Fruit fly (Drosophila melanogaster) whole organism, prepupa: ENCODE results near the gene sti.

Experiments
- Blimp-1 ChIP-seq: fragments of 200-800 bp; sonication (Bioruptor generic); optimal IDR thresholded peaks from 3 replicates; lab custom pipeline; 2017; ENCODE audit warnings: missing biosample characterization, missing genetic modification characterization, mild to moderate bottlenecking, moderate library complexity, missing genetic modification reagents
- CG10669 ChIP-seq: fragments of 200-800 bp; sonication (Bioruptor generic); optimal IDR thresholded peaks from 3 replicates; lab custom pipeline; 2018; ENCODE audit warnings: missing biosample characterization, mild to moderate bottlenecking, missing genetic modification characterization, moderate library complexity
- CG11294 ChIP-seq: fragments of 200-800 bp; sonication (Bioruptor generic); IDR thresholded peaks from 2 replicates; pipeline ENCODE4 v1.3.6; 2022; ENCODE audit warnings: missing biosample characterization, missing genetic modification characterization
- CG11902 ChIP-seq: fragments of 200-800 bp; sonication (Bioruptor generic); optimal IDR thresholded peaks from 3 replicates; lab custom pipeline; 2016; ENCODE audit warnings: missing biosample characterization, missing genetic modification characterization
- CG15336 ChIP-seq: fragments of 200-800 bp; sonication (Bioruptor generic); IDR thresholded peaks from 2 replicates; pipeline ENCODE4 v1.3.6; 2022; ENCODE audit warnings: missing biosample characterization, missing genetic modification characterization
- CG1621 ChIP-seq: fragments of 200-800 bp; sonication (Bioruptor generic); optimal IDR thresholded peaks from 3 replicates; lab custom pipeline; 2018; ENCODE audit warnings: missing biosample characterization, mild to moderate bottlenecking, missing genetic modification characterization
- CG16779 ChIP-seq: fragments of 200-800 bp; sonication (Bioruptor generic); optimal IDR thresholded peaks from 3 replicates; lab custom pipeline; 2017; ENCODE audit warnings: missing biosample characterization, mild to moderate bottlenecking, missing genetic modification characterization
- CG3032 ChIP-seq: fragments of 200-800 bp; optimal IDR thresholded peaks from 2 replicates; lab custom pipeline; 2019; ENCODE audit warnings: missing biosample characterization, mild to moderate bottlenecking, missing genetic modification characterization, moderate library complexity
- CG31627 ChIP-seq: fragments of 200-800 bp; sonication (Bioruptor generic); optimal IDR thresholded peaks from 3 replicates; lab custom pipeline; 2016; ENCODE audit warnings: missing biosample characterization, missing genetic modification characterization
- CG32006 ChIP-seq: fragments of 200-800 bp; sonication (Bioruptor generic); optimal IDR thresholded peaks from 3 replicates; lab custom pipeline; 2017; ENCODE audit warnings: missing biosample characterization, mild to moderate bottlenecking, missing genetic modification characterization
- CG3919 ChIP-seq: fragments of 200-800 bp; sonication (Bioruptor generic); optimal IDR thresholded peaks from 3 replicates; lab custom pipeline; 2016; ENCODE audit warnings: missing biosample characterization, missing genetic modification characterization
- CG6163 ChIP-seq: fragments of 200-800 bp; sonication (Bioruptor generic); IDR thresholded peaks from 3 replicates; pipeline ENCODE4 v1.3.6; 2022; ENCODE audit warnings: missing biosample characterization, missing genetic modification characterization
- CG6808 ChIP-seq: fragments of 200-800 bp; sonication (Bioruptor generic); optimal IDR thresholded peaks from 3 replicates; lab custom pipeline; 2017; ENCODE audit warnings: missing biosample characterization, missing genetic modification characterization, mild to moderate bottlenecking, moderate library complexity, missing genetic modification reagents
- CG6854 ChIP-seq: fragments of 200-800 bp; sonication (Bioruptor generic); optimal IDR thresholded peaks from 2 replicates; lab custom pipeline; 2017; ENCODE audit warnings: missing biosample characterization, mild to moderate bottlenecking, missing genetic modification characterization
- CG7368 ChIP-seq: fragments of 200-800 bp; sonication (Bioruptor generic); optimal IDR thresholded peaks from 3 replicates; lab custom pipeline; 2016; ENCODE audit warnings: missing biosample characterization, missing genetic modification characterization
- CG8119 ChIP-seq: fragments of 200-800 bp; sonication (Bioruptor generic); IDR thresholded peaks from 3 replicates; pipeline ENCODE4 v1.3.6; 2022; ENCODE audit warnings: missing biosample characterization, missing genetic modification characterization
- CG8632 ChIP-seq: fragments of 200-800 bp; sonication (Bioruptor generic); optimal IDR thresholded peaks from 3 replicates; lab custom pipeline; 2016; ENCODE audit warnings: missing biosample characterization, missing genetic modification characterization
- CG9139 ChIP-seq: fragments of 200-800 bp; sonication (Bioruptor generic); optimal IDR thresholded peaks from 3 replicates; lab custom pipeline; 2017; ENCODE audit warnings: missing biosample characterization, mild to moderate bottlenecking, missing genetic modification characterization
- Eip78C ChIP-seq: fragments of 200-800 bp; sonication (Bioruptor generic); peaks from one replicate; lab custom pipeline; 2016; ENCODE audit warnings: missing biosample characterization, missing genetic modification characterization
- Ets21C ChIP-seq: fragments of 200-800 bp; sonication (Bioruptor generic); optimal IDR thresholded peaks from 3 replicates; lab custom pipeline; 2016; ENCODE audit warnings: missing biosample characterization, missing genetic modification characterization
- Ets96B ChIP-seq: fragments of 200-800 bp; optimal IDR thresholded peaks from 2 replicates; lab custom pipeline; 2019; ENCODE audit warnings: missing biosample characterization, mild to moderate bottlenecking, missing genetic modification characterization, moderate library complexity
- Hr38 ChIP-seq: sonication (Bioruptor generic); optimal IDR thresholded peaks from 2 replicates; lab custom pipeline; 2016; ENCODE audit warnings: missing biosample characterization, missing genetic modification characterization
- Hr39 ChIP-seq: fragments of 200-800 bp; sonication (Bioruptor generic); optimal IDR thresholded peaks from 2 replicates; lab custom pipeline; 2016; ENCODE audit warnings: missing biosample characterization, missing genetic modification characterization
- Hr4 ChIP-seq: fragments of 200-800 bp; sonication (Bioruptor generic); optimal IDR thresholded peaks from 3 replicates; lab custom pipeline; 2016; ENCODE audit warnings: missing biosample characterization, missing genetic modification characterization
- Met ChIP-seq: fragments of 200-800 bp; sonication (Bioruptor generic); optimal IDR thresholded peaks from 3 replicates; lab custom pipeline; 2016; ENCODE audit warnings: missing biosample characterization, missing genetic modification characterization
- OdsH ChIP-seq: fragments of 200-800 bp; sonication (Bioruptor generic); optimal IDR thresholded peaks from 3 replicates; lab custom pipeline; 2016; ENCODE audit warnings: missing biosample characterization, missing genetic modification characterization
- Sox14 ChIP-seq: fragments of 200-800 bp; sonication (Bioruptor generic); optimal IDR thresholded peaks from 3 replicates; lab custom pipeline; 2016; ENCODE audit warnings: missing biosample characterization, missing genetic modification characterization
- cyc ChIP-seq: fragments of 200-800 bp; sonication (Bioruptor generic); optimal IDR thresholded peaks from 3 replicates; lab custom pipeline; 2016; ENCODE audit warnings: missing biosample characterization, missing genetic modification characterization
- dac ChIP-seq: fragments of 200-800 bp; sonication (Bioruptor generic); optimal IDR thresholded peaks from 2 replicates; lab custom pipeline; 2017; ENCODE audit warnings: missing biosample characterization, mild to moderate bottlenecking, missing genetic modification characterization
- dsx ChIP-seq: fragments of 200-800 bp; optimal IDR thresholded peaks from 3 replicates; lab custom pipeline; 2019; ENCODE audit warnings: missing biosample characterization, mild to moderate bottlenecking, missing genetic modification characterization, moderate library complexity; ENCODE audit not compliant: poor library complexity, severe bottlenecking
- fd59A ChIP-seq: fragments of 200-800 bp; sonication (Bioruptor generic); optimal IDR thresholded peaks from 2 replicates; lab custom pipeline; 2017; ENCODE audit warnings: missing biosample characterization, mild to moderate bottlenecking, missing genetic modification characterization, missing genetic modification reagents
- fd85E ChIP-seq: fragments of 200-800 bp; sonication (Bioruptor generic); optimal IDR thresholded peaks from 3 replicates; lab custom pipeline; 2016; ENCODE audit warnings: missing biosample characterization, missing genetic modification characterization
- net ChIP-seq: fragments of 200-800 bp; sonication (Bioruptor generic); optimal IDR thresholded peaks from 3 replicates; lab custom pipeline; 2016; ENCODE audit warnings: missing biosample characterization, missing genetic modification characterization
- pdm3 ChIP-seq: fragments of 200-800 bp; sonication (Bioruptor generic); optimal IDR thresholded peaks from 3 replicates; lab custom pipeline; 2016; ENCODE audit warnings: missing biosample characterization, missing genetic modification characterization
- ss ChIP-seq, 2 experiments: fragments of 200-800 bp; sonication (Bioruptor generic); optimal IDR thresholded peaks; 2 replicates in 1 of 2; 3 replicates in 1 of 2; lab custom pipeline; 2017 to 2018; ENCODE audit warnings: mild to moderate bottlenecking in 2 of 2, missing biosample characterization in 2 of 2, missing genetic modification characterization in 2 of 2, moderate library complexity in 1 of 2
- svp ChIP-seq: fragments of 200-800 bp; sonication (Bioruptor generic); peaks from one replicate; lab custom pipeline; 2016; ENCODE audit warnings: missing biosample characterization, missing genetic modification characterization
- topi ChIP-seq: fragments of 200-800 bp; sonication (Bioruptor generic); optimal IDR thresholded peaks from 3 replicates; lab custom pipeline; 2016; ENCODE audit warnings: missing biosample characterization, missing genetic modification characterization
- vri ChIP-seq: fragments of 200-800 bp; sonication (Bioruptor generic); optimal IDR thresholded peaks from 3 replicates; lab custom pipeline; 2016; ENCODE audit warnings: missing biosample characterization, mild to moderate bottlenecking, missing genetic modification characterization

The sti gene

DNA sequence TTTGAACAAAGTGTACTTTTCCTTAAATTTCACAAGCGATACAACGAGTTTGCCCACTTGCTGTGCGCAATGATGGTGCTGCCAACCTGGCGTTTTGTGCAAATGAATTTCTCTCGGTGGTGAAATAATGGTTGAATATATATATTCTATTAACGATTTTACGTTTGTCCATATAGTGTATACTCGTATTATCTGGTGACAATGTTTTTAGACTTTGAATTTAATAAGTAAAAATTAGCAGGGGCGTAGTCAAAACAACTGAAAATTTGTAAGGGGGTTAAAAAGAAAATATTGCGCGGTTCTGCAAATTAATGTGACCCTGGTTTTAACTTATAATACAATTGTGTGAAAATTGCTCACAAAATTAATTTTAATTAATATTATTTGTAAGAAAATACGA, 9.3 kb upstream of the sti start, which contains the start of the genes ver and Gcn5 (continued):
- peak; percentile 98 for TF ChIP-seq Sox14 (GFP tag; lab: Kevin White, UChicago)
- TF ChIP-seq CG7368, result peak; percentile 89
- TF ChIP-seq CG32006 (GFP tag; lab: Kevin White, UChicago), result peak; percentile 97
- TF ChIP-seq CG3919 (GFP tag; lab: Kevin White, UChicago), result peak; percentile 97
- peak; percentile 90 for TF ChIP-seq dsx (GFP tag; lab: Kevin White, UChicago)
- peak; percentile 97 for TF ChIP-seq Met
- TF ChIP-seq CG3032 (tag; lab: Kevin White, UChicago), result peak; percentile 94
- TF ChIP-seq CG16779, result peak; percentile 90
- peak; percentile 87 for TF ChIP-seq fd59A (GFP tag; lab: Kevin White, UChicago)
- peak; percentile 98 for TF ChIP-seq CG6163 (GFP tag; lab: Robert Waterston, UW)
- TF ChIP-seq CG8119 (GFP tag; lab: Robert Waterston, UW), result peak; percentile 96
- TF ChIP-seq CG31627 (GFP tag; lab: Kevin White, UChicago), result peak; percentile 97
- peak; percentile 88 for TF ChIP-seq CG1621 (tag; lab: Kevin White, UChicago)
- TF ChIP-seq Blimp-1 (GFP tag; lab: Kevin White, UChicago), result peak; percentile 90
- peak; percentile 91 for TF ChIP-seq CG6808 (GFP tag; lab: Kevin White, UChicago)
- peak; percentile 98 for TF ChIP-seq vri (GFP tag; lab: Kevin White, UChicago)
- TF ChIP-seq fd85E (GFP tag; lab: Kevin White, UChicago), result peak; percentile 72
- TF ChIP-seq dac, result peak; percentile 88
- TF ChIP-seq CG8632 (GFP tag; lab: Kevin White, UChicago), result peak; percentile 97
- peak; percentile 99 for TF ChIP-seq Eip78C (GFP tag; lab: Kevin White, UChicago)
- TF ChIP-seq net (GFP tag; lab: Kevin White, UChicago), result peak; percentile 97
- TF ChIP-seq Ets21C, result peak; percentile 94
- peak; percentile 98 for TF ChIP-seq pdm3 (GFP tag; lab: Kevin White, UChicago)
- TF ChIP-seq CG10669 (GFP tag; lab: Kevin White, UChicago), result peak; percentile 94
- TF ChIP-seq topi (GFP tag; lab: Kevin White, UChicago), result peak; percentile 98
- TF ChIP-seq cyc, result peak; percentile 97
- peak; percentile 12 for TF ChIP-seq Hr38 (GFP tag; lab: Kevin White, UChicago)
- peak; percentile 97 for TF ChIP-seq CG15336

DNA sequence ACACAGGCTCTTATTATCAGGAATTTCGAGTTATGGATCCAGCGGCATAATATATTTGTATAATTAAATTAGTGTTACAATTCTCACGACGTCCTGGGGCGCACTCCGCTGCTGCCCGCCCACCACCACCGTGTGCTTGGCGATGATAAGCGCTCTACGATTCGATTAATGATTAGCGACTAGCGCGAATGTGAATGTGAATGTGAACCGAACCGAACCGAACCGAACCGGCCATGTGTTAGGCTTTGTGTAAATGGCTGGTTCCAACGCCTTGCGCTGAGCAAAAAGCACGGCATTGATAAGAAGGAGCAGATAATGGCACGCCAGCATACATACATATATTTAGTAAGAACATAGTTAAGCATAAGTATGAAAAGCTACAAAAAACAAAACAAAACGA, 4.7 kb upstream of the sti start:
- TF ChIP-seq CG6854 (no peak), CG11294 (GFP tag; lab: Robert Waterston, UW) (no peak), vri (GFP tag; lab: Kevin White, UChicago) (peak; percentile 12), Hr39 (no peak), CG9139 (GFP tag; lab: Kevin White, UChicago) (no peak), svp (GFP tag; lab: Kevin White, UChicago) (peak; percentile 85), dsx (GFP tag; lab: Kevin White, UChicago) (no peak)

DNA sequence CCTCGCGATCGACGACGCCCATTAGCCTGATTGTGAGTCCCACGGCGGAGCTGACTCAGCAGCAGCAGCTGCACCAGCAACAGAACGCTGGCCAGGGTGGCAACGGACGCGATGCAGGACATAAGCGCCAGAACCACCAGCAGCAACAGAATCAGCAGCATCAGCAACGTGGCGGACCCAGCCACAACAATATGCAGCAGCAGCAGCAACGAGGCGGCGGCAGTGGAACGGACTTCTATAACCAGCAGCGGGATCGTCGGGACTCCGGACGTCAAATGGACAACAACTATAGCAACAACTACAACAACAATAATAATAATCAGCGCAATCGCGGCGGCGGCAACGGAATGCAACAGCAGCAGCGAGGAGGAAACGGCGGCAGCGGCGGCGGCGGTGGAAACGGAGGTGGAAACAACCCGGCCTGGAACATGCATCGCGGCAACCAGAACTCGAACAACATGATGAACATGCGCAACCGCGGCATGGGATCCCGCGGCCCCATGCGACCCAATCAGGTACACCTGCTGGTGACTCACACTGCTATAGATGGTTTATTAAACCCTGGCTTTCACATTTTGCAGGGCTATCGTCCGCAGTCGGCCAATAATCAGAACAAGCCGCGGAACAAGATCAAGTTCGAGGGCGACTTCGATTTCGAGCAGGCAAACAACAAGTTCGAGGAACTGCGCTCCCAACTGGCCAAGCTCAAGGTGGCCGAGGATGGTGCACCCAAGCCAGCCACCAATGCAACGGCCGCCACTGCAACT, 3.0 kb upstream of the sti start:
- TF ChIP-seq ss (GFP tag; optimal IDR thresholded peaks at IDR 0.05; lab: Kevin White, UChicago), result no peak
- TF ChIP-seq Hr4 (GFP tag; lab: Kevin White, UChicago), result no peak
- TF ChIP-seq svp (GFP tag; lab: Kevin White, UChicago), result peak; percentile 58
- no peak for TF ChIP-seq CG15336
- no peak for TF ChIP-seq CG32006 (GFP tag; lab: Kevin White, UChicago)
- TF ChIP-seq dac, result no peak
- no peak for TF ChIP-seq OdsH (GFP tag; lab: Kevin White, UChicago)
- TF ChIP-seq Ets96B (tag; lab: Kevin White, UChicago), result no peak
- no peak for TF ChIP-seq CG11902
- TF ChIP-seq, all 60 proteins: peak for 1
